Fruit fly (Drosophila melanogaster) whole organism, prepupa: ENCODE data around the gene Gr93d.
A peak's percentile ranks its signal among the peaks of the same experiment; 100 is the strongest.

Experiments
- CG11294 ChIP-seq: fragments of 200-800 bp; sonication (Bioruptor generic); IDR thresholded peaks from 2 replicates; pipeline ENCODE4 v1.3.6; 2022; ENCODE audit warnings: missing biosample characterization, missing genetic modification characterization
- CG11762 ChIP-seq: fragments of 200-800 bp; sonication (Bioruptor generic); optimal IDR thresholded peaks from 3 replicates; lab custom pipeline; 2016; ENCODE audit warnings: missing biosample characterization, missing genetic modification characterization; ENCODE audit not compliant: insufficient read depth
- CG11902 ChIP-seq: fragments of 200-800 bp; sonication (Bioruptor generic); optimal IDR thresholded peaks from 3 replicates; lab custom pipeline; 2016; ENCODE audit warnings: missing biosample characterization, missing genetic modification characterization
- CG6854 ChIP-seq: fragments of 200-800 bp; sonication (Bioruptor generic); optimal IDR thresholded peaks from 2 replicates; lab custom pipeline; 2017; ENCODE audit warnings: missing biosample characterization, mild to moderate bottlenecking, missing genetic modification characterization
- Eip78C ChIP-seq: fragments of 200-800 bp; sonication (Bioruptor generic); peaks from one replicate; lab custom pipeline; 2016; ENCODE audit warnings: missing biosample characterization, missing genetic modification characterization
- Hr38 ChIP-seq: sonication (Bioruptor generic); optimal IDR thresholded peaks from 2 replicates; lab custom pipeline; 2016; ENCODE audit warnings: missing biosample characterization, missing genetic modification characterization
- Lpt ChIP-seq: fragments of 200-800 bp; sonication (Bioruptor generic); optimal IDR thresholded peaks from 3 replicates; lab custom pipeline; 2016; ENCODE audit warnings: missing biosample characterization, missing genetic modification characterization
- OdsH ChIP-seq: fragments of 200-800 bp; sonication (Bioruptor generic); optimal IDR thresholded peaks from 3 replicates; lab custom pipeline; 2016; ENCODE audit warnings: missing biosample characterization, missing genetic modification characterization
- Sox102F ChIP-seq: fragments of 200-800 bp; sonication (Bioruptor generic); optimal IDR thresholded peaks from 2 replicates; lab custom pipeline; 2016; ENCODE audit warnings: missing biosample characterization, mild to moderate bottlenecking, missing genetic modification characterization
- dac ChIP-seq: fragments of 200-800 bp; sonication (Bioruptor generic); optimal IDR thresholded peaks from 2 replicates; lab custom pipeline; 2017; ENCODE audit warnings: missing biosample characterization, mild to moderate bottlenecking, missing genetic modification characterization
- eg ChIP-seq: fragments of 200-800 bp; sonication (Bioruptor generic); IDR thresholded peaks from 3 replicates; pipeline ENCODE4 v1.3.6; 2022; ENCODE audit warnings: missing biosample characterization, missing genetic modification characterization
- fd59A ChIP-seq: fragments of 200-800 bp; sonication (Bioruptor generic); optimal IDR thresholded peaks from 2 replicates; lab custom pipeline; 2017; ENCODE audit warnings: missing biosample characterization, mild to moderate bottlenecking, missing genetic modification characterization, missing genetic modification reagents
- net ChIP-seq: fragments of 200-800 bp; sonication (Bioruptor generic); optimal IDR thresholded peaks from 3 replicates; lab custom pipeline; 2016; ENCODE audit warnings: missing biosample characterization, missing genetic modification characterization
- salr ChIP-seq, 2 experiments: fragments of 200-800 bp; sonication (Bioruptor generic); optimal IDR thresholded peaks; 3 replicates each; lab custom pipeline; 2016 to 2018; ENCODE audit warnings: missing biosample characterization in 2 of 2, missing genetic modification characterization in 2 of 2, mild to moderate bottlenecking in 1 of 2

dm6 chr3R:21823699-21824406, 22.6 kb downstream of the Gr93d start:
- TF ChIP-seq CG11762 (GFP tag; lab: Kevin White, UChicago): peak; percentile 70
- peak; percentile 1 for TF ChIP-seq Lpt (GFP tag; lab: Kevin White, UChicago)
- no peak for TF ChIP-seq eg
- peak; percentile 65 for TF ChIP-seq CG11902 (GFP tag; lab: Kevin White, UChicago)
- no peak for TF ChIP-seq net (GFP tag; lab: Kevin White, UChicago)
- peak; percentile 74 for TF ChIP-seq Eip78C (GFP tag; lab: Kevin White, UChicago)
- no peak for TF ChIP-seq dac (GFP tag; lab: Kevin White, UChicago)
- no peak for TF ChIP-seq Hr38 (GFP tag; lab: Kevin White, UChicago)
- TF ChIP-seq fd59A (GFP tag; lab: Kevin White, UChicago): no peak
- TF ChIP-seq CG6854 (GFP tag; lab: Kevin White, UChicago): peak; percentile 16
- no peak for TF ChIP-seq Sox102F (GFP tag; lab: Kevin White, UChicago)
- TF ChIP-seq OdsH (GFP tag; lab: Kevin White, UChicago): peak; percentile 36
- peak in 1 of 2 experiments; percentile 27 for TF ChIP-seq salr (GFP tag; optimal IDR thresholded peaks at IDR 0.05; lab: Kevin White, UChicago)
- no peak for TF ChIP-seq CG11294
